Worm (Caenorhabditis elegans): ENCODE data around the gene F52E1.9.

- TF ChIP-seq nhr-77 (tag; optimal IDR thresholded peaks at IDR 0.05) (no peak), daf-12 (tag; optimal IDR thresholded peaks at IDR 0.05) (no peak), unc-39 (tag; optimal IDR thresholded peaks at IDR 0.05) (no peak)
Measured at ce11 chrV:8406911-8407310, 4.4 kb upstream of the F52E1.9 start.

Data from whole organism, L3 larva.